Fruit fly (Drosophila melanogaster) whole organism, adult: Measurements from ENCODE around the gene Ptp4E.
A peak's percentile ranks its signal among the peaks of the same experiment; 100 is the strongest.

Source experiments
- CG11617 ChIP-seq: fragments of 200-800 bp; sonication (Bioruptor generic); optimal IDR thresholded peaks from 2 replicates; lab custom pipeline; 2017; ENCODE audit warnings: mild to moderate bottlenecking, missing biosample characterization, missing genetic modification reagents, missing genetic modification characterization
- CG12768 ChIP-seq: fragments of 200-800 bp; sonication (Bioruptor generic); optimal IDR thresholded peaks from 2 replicates; lab custom pipeline; 2017; ENCODE audit warnings: missing biosample characterization, missing genetic modification characterization, mild to moderate bottlenecking, moderate library complexity, missing genetic modification reagents
- CG14711 ChIP-seq: fragments of 200-800 bp; sonication (Bioruptor generic); optimal IDR thresholded peaks from 2 replicates; lab custom pipeline; 2018; ENCODE audit warnings: missing biosample characterization, mild to moderate bottlenecking, missing genetic modification characterization, moderate library complexity
- CG1620 ChIP-seq: fragments of 200-800 bp; sonication (Bioruptor generic); optimal IDR thresholded peaks from 2 replicates; lab custom pipeline; 2016; ENCODE audit warnings: missing biosample characterization, missing genetic modification characterization
- CG33017 ChIP-seq: fragments of 200-800 bp; sonication (Bioruptor generic); optimal IDR thresholded peaks from 2 replicates; lab custom pipeline; 2018; ENCODE audit warnings: missing biosample characterization, mild to moderate bottlenecking, missing genetic modification characterization, moderate library complexity
- CG5204 ChIP-seq: fragments of 200-800 bp; sonication (Bioruptor generic); optimal IDR thresholded peaks from 2 replicates; lab custom pipeline; 2016; ENCODE audit warnings: missing biosample characterization, missing genetic modification characterization
- CG7045 ChIP-seq: fragments of 200-800 bp; sonication (Bioruptor generic); optimal IDR thresholded peaks from 2 replicates; lab custom pipeline; 2017; ENCODE audit warnings: missing biosample characterization, mild to moderate bottlenecking, missing genetic modification characterization
- CG7101 ChIP-seq: fragments of 200-800 bp; sonication (Bioruptor generic); optimal IDR thresholded peaks from 2 replicates; lab custom pipeline; 2018; ENCODE audit warnings: missing biosample characterization, mild to moderate bottlenecking, missing genetic modification characterization, moderate library complexity
- Clk ChIP-seq: fragments of 200-800 bp; sonication (Bioruptor generic); optimal IDR thresholded peaks from 2 replicates; lab custom pipeline; 2017; ENCODE audit warnings: missing biosample characterization, missing genetic modification characterization
- Crg-1 ChIP-seq: fragments of 200-800 bp; sonication (Bioruptor generic); optimal IDR thresholded peaks from 2 replicates; lab custom pipeline; 2016; ENCODE audit warnings: missing biosample characterization, missing genetic modification characterization
- Hr96 ChIP-seq: fragments of 200-800 bp; sonication (Bioruptor generic); optimal IDR thresholded peaks from 2 replicates; lab custom pipeline; 2016; ENCODE audit warnings: missing biosample characterization, missing genetic modification characterization
- Mnt ChIP-seq: fragments of 200-800 bp; sonication (Bioruptor generic); optimal IDR thresholded peaks from 2 replicates; lab custom pipeline; 2016; ENCODE audit warnings: missing biosample characterization, mild to moderate bottlenecking, missing genetic modification characterization
- bab1 ChIP-seq: fragments of 200-800 bp; sonication (Bioruptor generic); optimal IDR thresholded peaks from 3 replicates; lab custom pipeline; 2019; ENCODE audit warnings: missing biosample characterization, mild to moderate bottlenecking, missing genetic modification characterization, moderate library complexity
- cic ChIP-seq: fragments of 200-800 bp; sonication (Bioruptor generic); optimal IDR thresholded peaks from 2 replicates; lab custom pipeline; 2017; ENCODE audit warnings: missing biosample characterization, mild to moderate bottlenecking, missing genetic modification characterization, moderate library complexity
- cnc ChIP-seq, 2 experiments: fragments of >200 bp; optimal IDR thresholded peaks; 2 replicates each; lab custom pipeline; 2017
- kay ChIP-seq: fragments of 200-800 bp; sonication (Bioruptor generic); peaks from one replicate; lab custom pipeline; 2016; ENCODE audit warnings: missing biosample characterization, missing genetic modification characterization, borderline replicate concordance
- ovo ChIP-seq: fragments of 200-800 bp; sonication (Bioruptor generic); optimal IDR thresholded peaks from 2 replicates; lab custom pipeline; 2016; ENCODE audit warnings: missing biosample characterization, missing genetic modification characterization
- pad ChIP-seq: fragments of 200-800 bp; sonication (Bioruptor generic); optimal IDR thresholded peaks from 3 replicates; lab custom pipeline; 2017; ENCODE audit warnings: missing biosample characterization, missing genetic modification characterization, mild to moderate bottlenecking, moderate library complexity, missing genetic modification reagents
- tj ChIP-seq: fragments of 200-800 bp; sonication (Bioruptor generic); optimal IDR thresholded peaks from 3 replicates; lab custom pipeline; 2017; ENCODE audit warnings: missing biosample characterization, mild to moderate bottlenecking, missing genetic modification characterization, moderate library complexity
- toe ChIP-seq: fragments of 200-800 bp; sonication (Bioruptor generic); optimal IDR thresholded peaks from 2 replicates; lab custom pipeline; 2016; ENCODE audit warnings: missing biosample characterization, missing genetic modification characterization

Gene Ptp4E

DNA sequence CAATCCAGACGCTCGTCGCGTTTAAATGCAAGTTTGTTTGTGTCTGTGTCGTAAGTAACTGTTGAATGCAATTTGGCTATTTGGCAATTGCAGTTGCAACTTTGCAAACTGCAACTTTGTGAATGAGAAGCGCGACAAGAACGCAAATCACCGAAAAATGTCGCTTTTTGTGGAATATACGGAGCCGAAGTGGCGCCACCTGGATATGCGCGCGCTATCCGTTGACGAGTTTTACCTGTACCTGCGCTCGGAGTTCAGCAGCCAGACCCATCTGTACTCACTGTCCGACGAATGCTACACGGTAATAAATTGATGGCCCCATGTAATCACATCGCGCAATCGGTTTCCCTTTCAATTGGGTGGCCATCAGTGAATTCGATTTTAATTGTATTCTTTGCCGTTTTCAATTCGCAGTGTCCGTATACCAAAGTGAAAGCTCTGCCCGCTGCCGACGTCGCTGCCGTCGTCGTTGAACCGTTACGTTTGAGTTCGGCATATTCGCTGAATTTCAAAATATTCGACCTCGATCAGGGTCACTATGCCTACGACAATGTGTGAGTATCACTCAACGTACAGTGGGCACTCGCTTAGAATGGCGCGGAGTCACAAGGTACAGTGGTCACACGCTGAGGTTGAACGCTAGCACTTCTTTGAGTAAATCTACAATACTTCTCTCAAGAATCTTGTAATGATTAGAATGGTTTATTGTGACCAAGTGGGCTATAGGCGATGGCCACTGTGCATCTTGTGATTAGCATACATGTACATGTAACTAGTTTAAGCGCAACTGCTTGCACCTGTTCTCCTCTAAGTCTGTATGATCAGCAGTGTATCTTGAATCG is 19.7 kb upstream of the Ptp4E start:
- TF ChIP-seq CG11617 (GFP tag; lab: Kevin White, UChicago) = peak; percentile 58
- TF ChIP-seq Hr96 (GFP tag; lab: Kevin White, UChicago) = peak; percentile 82
- TF ChIP-seq CG7045 = peak; percentile 61
- TF ChIP-seq cnc (optimal IDR thresholded peaks at IDR 0.05; lab: Kevin White, UChicago) = no peak
- TF ChIP-seq CG14711 (tag; lab: Kevin White, UChicago) = peak; percentile 83
- TF ChIP-seq pad (GFP tag; lab: Kevin White, UChicago) = peak; percentile 69
- TF ChIP-seq cic = peak; percentile 26
- TF ChIP-seq Crg-1 (GFP tag; lab: Kevin White, UChicago) = peak; percentile 38
- TF ChIP-seq tj (GFP tag; lab: Kevin White, UChicago) = peak; percentile 87
- no peak for TF ChIP-seq ovo (GFP tag; lab: Kevin White, UChicago)
- TF ChIP-seq Clk = peak; percentile 38
- peak; percentile 64 for TF ChIP-seq CG5204
- peak; percentile 80 for TF ChIP-seq bab1 (GFP tag; lab: Kevin White, UChicago)
- TF ChIP-seq toe = peak; percentile 59
- peak; percentile 52 for TF ChIP-seq CG1620 (GFP tag; lab: Kevin White, UChicago)
- TF ChIP-seq CG12768 = peak; percentile 88
- no peak for TF ChIP-seq kay (GFP tag; lab: Kevin White, UChicago)
- TF ChIP-seq CG33017 = peak; percentile 86
- peak; percentile 88 for TF ChIP-seq CG7101 (tag; lab: Kevin White, UChicago)
- TF ChIP-seq Mnt (GFP tag; lab: Kevin White, UChicago) = peak; percentile 40

DNA sequence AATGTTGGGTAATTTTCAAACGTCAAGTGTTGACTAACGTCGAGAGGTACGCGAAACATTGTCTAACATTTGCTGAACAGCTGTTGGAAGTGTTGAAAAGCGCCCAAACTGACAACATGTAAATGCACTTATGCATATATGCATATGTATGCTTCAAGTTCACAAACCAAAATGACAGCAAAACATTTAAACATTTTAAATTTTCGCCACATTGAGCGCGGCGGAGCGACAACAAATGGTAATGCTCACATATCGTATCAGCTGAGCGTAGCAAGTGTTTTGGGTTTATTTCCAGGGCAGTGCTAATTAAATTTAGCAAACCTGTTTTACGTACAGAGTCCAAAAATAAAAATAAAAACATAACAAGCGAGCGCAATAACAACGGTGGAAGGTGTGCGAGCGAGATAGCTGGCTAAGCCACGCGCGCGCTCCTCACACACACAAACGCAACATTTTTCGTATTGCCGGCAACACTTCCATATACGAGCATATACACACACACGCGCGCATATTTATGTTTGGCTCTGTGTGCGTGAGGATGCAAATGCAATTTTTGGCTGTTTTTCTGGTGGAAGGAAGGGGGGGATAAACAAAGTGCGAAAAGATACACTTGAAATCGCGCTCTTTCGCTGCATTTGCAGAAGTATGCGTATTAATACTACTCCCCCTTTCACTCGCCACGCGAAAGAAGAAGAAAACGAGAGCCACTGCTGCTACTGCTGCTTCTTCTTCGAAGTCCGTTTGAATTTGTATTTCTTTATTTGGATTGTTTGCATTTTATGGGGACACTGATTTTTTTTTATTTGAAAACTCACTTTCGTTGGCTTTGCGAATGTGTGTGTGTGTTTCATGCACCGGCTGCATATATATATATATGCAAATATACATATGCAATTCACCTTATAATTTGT is 8.6 kb upstream of the Ptp4E start:
- peak; percentile 82 for TF ChIP-seq CG11617 (GFP tag; lab: Kevin White, UChicago)
- TF ChIP-seq bab1 (GFP tag; lab: Kevin White, UChicago) = peak; percentile 43
- TF ChIP-seq CG5204 = peak; percentile 58
- peak; percentile 78 for TF ChIP-seq CG1620 (GFP tag; lab: Kevin White, UChicago)
- TF ChIP-seq tj (GFP tag; lab: Kevin White, UChicago) = peak; percentile 77
- TF ChIP-seq CG12768 = peak; percentile 62
- TF ChIP-seq Crg-1 (GFP tag; lab: Kevin White, UChicago) = peak; percentile 87
- TF ChIP-seq kay (GFP tag; lab: Kevin White, UChicago) = no peak
- TF ChIP-seq cic = peak; percentile 48
- peak; percentile 76 for TF ChIP-seq pad (GFP tag; lab: Kevin White, UChicago)
- peak; percentile 64 for TF ChIP-seq CG33017
- TF ChIP-seq Hr96 (GFP tag; lab: Kevin White, UChicago) = no peak
- TF ChIP-seq CG14711 (tag; lab: Kevin White, UChicago) = peak; percentile 60
- peak; percentile 33 for TF ChIP-seq CG7045
- TF ChIP-seq toe = no peak
- peak; percentile 90 for TF ChIP-seq Mnt (GFP tag; lab: Kevin White, UChicago)
- TF ChIP-seq cnc (optimal IDR thresholded peaks at IDR 0.05; lab: Kevin White, UChicago) = no peak
- peak; percentile 83 for TF ChIP-seq CG7101 (tag; lab: Kevin White, UChicago)
- peak; percentile 10 for TF ChIP-seq Clk
- peak; percentile 48 for TF ChIP-seq ovo (GFP tag; lab: Kevin White, UChicago)

DNA sequence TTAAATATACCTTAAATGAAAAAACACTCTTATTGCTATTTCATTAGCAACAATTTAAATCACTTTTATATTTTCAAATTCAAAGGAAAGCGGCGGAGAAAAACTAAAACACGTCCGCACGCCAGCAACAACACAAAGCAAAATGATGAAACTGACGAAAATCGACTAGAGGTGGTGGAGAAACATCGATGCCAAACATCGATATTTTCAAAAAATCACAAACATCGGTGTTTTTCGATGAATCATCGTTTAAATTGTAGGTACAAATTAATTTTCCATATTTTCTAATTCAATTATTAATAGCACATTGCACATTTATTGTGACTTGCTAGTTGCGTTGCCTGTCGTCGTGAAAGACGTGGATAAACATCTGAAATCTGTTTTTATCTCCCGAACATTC is 7.9 kb upstream of the Ptp4E start:
- TF ChIP-seq cnc (optimal IDR thresholded peaks at IDR 0.05; lab: Kevin White, UChicago) = no peak
- no peak for TF ChIP-seq Hr96 (GFP tag; lab: Kevin White, UChicago)
- TF ChIP-seq pad (GFP tag; lab: Kevin White, UChicago) = no peak
- no peak for TF ChIP-seq CG14711 (tag; lab: Kevin White, UChicago)
- TF ChIP-seq bab1 (GFP tag; lab: Kevin White, UChicago) = peak; percentile 28
- peak; percentile 42 for TF ChIP-seq tj (GFP tag; lab: Kevin White, UChicago)
- peak; percentile 1 for TF ChIP-seq CG1620 (GFP tag; lab: Kevin White, UChicago)
- no peak for TF ChIP-seq CG7045
- TF ChIP-seq CG12768 = no peak
- TF ChIP-seq Crg-1 (GFP tag; lab: Kevin White, UChicago) = peak; percentile 3
- peak; percentile 79 for TF ChIP-seq kay (GFP tag; lab: Kevin White, UChicago)
- TF ChIP-seq CG11617 (GFP tag; lab: Kevin White, UChicago) = no peak
- no peak for TF ChIP-seq CG5204

DNA sequence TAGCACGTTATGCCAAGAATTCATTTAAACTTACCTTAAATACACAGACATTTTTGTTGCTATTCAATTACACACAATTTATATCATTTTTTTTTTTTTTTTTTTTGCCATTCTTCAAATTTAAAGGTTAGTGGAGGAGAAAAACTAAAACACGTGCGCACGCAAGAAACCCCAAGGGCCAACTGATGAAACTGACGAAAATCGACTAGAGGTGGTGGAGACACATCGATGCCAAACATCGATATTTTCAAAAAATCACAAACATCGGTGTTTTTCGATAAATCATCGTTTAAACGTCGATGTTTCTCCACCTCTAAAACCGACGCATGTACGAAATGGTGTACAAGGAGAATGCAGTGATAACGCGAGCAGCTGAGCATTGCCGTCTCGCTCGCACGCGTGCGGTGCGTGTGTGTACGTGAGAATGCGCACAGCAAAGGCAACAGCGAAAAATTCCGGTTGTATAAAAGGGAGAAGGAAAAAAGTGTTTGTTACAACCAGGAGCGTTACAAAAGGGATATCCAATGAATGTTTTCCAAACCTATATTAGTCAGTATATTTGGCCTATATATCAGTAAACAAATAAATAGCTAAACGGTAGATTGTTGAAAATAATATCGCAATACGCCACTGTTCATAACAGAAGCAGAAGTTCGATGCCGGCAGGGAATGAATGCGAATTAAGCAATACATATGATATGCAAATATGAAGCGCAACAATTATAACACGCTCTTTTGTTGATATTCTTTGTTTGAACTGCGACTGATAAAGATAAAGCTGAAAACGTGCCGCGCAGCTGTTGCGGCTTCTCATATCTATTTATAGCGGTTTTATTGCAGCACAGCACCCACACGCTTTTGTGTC is 2.7 kb upstream of the Ptp4E start:
- TF ChIP-seq bab1 (GFP tag; lab: Kevin White, UChicago) (peak; percentile 12), cic (no peak), Crg-1 (GFP tag; lab: Kevin White, UChicago) (peak; percentile 29), CG7101 (tag; lab: Kevin White, UChicago) (no peak), Mnt (GFP tag; lab: Kevin White, UChicago) (peak; percentile 9), ovo (GFP tag; lab: Kevin White, UChicago) (peak; percentile 53), tj (GFP tag; lab: Kevin White, UChicago) (peak; percentile 39)
